Worm (Caenorhabditis elegans): ENCODE measurements around the gene K02D10.1.
A peak's percentile ranks its signal among the peaks of the same experiment; 100 is the strongest.

K02D10.1 gene

DNA sequence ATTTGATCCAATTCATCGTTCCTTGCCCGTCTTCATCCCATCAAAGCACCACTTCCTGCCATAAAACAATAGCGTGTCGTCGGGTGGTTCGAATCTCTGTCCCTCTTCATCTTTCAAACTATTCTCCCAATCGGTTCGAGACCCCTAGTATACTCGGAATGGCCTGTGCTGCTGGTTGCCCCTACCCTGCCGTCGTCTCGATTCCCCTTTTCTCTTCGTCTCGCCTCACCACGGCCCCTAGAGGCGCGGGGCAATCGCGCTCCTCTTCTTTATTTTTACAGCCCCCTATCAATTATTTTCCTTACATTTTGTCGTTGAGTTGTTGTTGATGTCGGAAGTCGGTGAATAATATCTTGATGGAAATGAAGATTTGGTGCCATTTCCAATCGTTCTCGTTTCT is 19.4 kb downstream of the K02D10.1 start:
- TF ChIP-seq hlh-30 (tag; optimal IDR thresholded peaks at IDR 0.05; ENCODE audit: insufficient read depth) (no peak), lsy-2 (tag; optimal IDR thresholded peaks at IDR 0.05) (peak in 1 of 2 experiments; percentile 8), aha-1 (tag) (peak; percentile 84), egl-27 (tag; optimal IDR thresholded peaks at IDR 0.05) (no peak), lin-1 (GFP tag; IDR thresholded peaks at IDR 0.05) (no peak), daf-12 (tag; optimal IDR thresholded peaks at IDR 0.05) (no peak), pha-4 (GFP tag; IDR thresholded peaks at IDR 0.05) (no peak), pha-4 (tag; optimal IDR thresholded peaks at IDR 0.05) (no peak), set-16 (GFP tag; IDR thresholded peaks at IDR 0.05) (peak; percentile 36; the same call in 1 of the 2 replicates)

DNA sequence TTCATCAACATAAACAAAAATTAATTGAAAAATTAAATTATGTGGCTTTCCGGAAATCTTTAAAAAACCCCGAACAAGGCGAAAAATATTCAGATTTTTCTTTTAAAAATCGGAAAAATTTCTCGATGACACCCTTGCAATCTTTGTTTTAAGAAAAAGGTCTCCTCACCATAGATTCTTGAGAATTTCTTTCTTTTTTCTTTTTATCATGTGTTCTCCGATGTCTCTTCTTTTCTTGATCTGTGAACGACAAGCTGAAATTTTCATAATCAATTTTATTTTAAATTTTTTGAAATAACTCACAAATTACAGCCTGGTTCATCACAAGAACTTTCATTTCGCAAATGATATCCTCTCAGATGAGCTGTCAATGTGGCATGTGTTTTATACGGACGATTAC is 21.9 kb downstream of the K02D10.1 start, which contains the start of the genes zfp-1 and F54F2.14:
Gene zfp-1, plus strand, starts transcription at position 301 of the 400 bp plus-strand sequence.
Gene F54F2.14, plus strand, starts transcription at position 312 of the 400 bp plus-strand sequence.
- no peak for TF ChIP-seq zfp-2 (tag; optimal IDR thresholded peaks at IDR 0.05)
- no peak for TF ChIP-seq nhr-42 (GFP tag; IDR thresholded peaks at IDR 0.05)
- no peak for TF ChIP-seq dmd-8 (GFP tag; IDR thresholded peaks at IDR 0.05)
- TF ChIP-seq hif-1 (tag; optimal IDR thresholded peaks at IDR 0.05) = no peak
- TF ChIP-seq pqm-1 (tag; optimal IDR thresholded peaks at IDR 0.05) = no peak
- TF ChIP-seq ceh-28 (tag; optimal IDR thresholded peaks at IDR 0.05) = no peak
- TF ChIP-seq nhr-25 (tag; optimal IDR thresholded peaks at IDR 0.05; ENCODE audit: borderline replicate concordance, insufficient read depth) = no peak

DNA sequence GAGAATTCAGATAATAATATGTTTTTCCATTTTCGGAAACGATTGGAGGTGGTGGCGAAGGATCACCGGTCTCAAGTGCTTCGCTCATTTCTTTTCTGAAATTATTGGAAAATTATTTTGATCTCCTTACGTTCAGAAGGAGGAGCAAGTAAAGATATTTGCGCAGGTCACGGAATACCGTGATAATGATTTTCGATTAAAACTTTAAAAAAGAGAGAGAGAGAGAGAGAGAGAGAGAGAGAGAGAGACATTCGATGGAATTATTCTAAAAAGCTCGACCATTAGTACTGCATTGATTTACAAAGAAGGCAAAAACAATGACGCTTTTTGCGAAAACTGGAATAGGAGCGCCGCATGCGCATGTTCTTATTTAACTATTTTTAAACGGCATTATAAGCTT is 22.9 kb downstream of the K02D10.1 start, which contains the start of gene ztf-1:
Gene ztf-1, minus strand, starts transcription at position 101 of the 400 bp plus-strand sequence.
- TF ChIP-seq unc-62 (GFP tag; optimal IDR thresholded peaks at IDR 0.05 in 1 of 2) (peak in 1 of 2 experiments; percentile 69), unc-62 (tag; optimal IDR thresholded peaks at IDR 0.05) (no peak), lin-1 (GFP tag; IDR thresholded peaks at IDR 0.05) (no peak)

DNA sequence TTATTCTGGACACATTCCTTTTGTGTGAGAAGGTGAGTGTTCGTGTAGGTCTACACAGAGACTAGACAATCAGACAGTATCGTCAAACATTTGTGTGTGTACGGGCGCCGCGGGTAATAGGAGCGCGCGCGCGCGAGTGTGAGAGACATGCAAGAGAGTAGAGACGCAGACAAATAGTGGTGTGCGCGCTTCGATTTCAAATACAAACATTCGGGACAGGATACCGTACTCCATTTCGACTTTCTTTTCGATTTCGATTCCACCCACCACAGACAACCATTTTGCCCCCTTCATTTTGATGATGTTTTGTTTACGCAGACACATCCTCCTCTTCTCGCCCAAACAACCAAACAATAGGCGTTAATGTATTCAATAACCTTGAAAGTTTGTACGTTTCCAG is 25.5 kb downstream of the K02D10.1 start:
- TF ChIP-seq D1046.2 (GFP tag; IDR thresholded peaks at IDR 0.05) (0 out of 2 replicates have a peak, but pooled peaks have one; percentile 70), nhr-6 (tag; optimal IDR thresholded peaks at IDR 0.05) (peak; percentile 40), unc-130 (GFP tag; optimal IDR thresholded peaks at IDR 0.05) (no peak), Y75B8A.6 (GFP tag; IDR thresholded peaks at IDR 0.05) (0 out of 2 replicates have a peak, but pooled peaks have one; percentile 21), daf-12 (tag; optimal IDR thresholded peaks at IDR 0.05) (no peak), R02D3.7 (tag; optimal IDR thresholded peaks at IDR 0.05) (no peak), nhr-25 (tag; optimal IDR thresholded peaks at IDR 0.05; ENCODE audit: borderline replicate concordance, insufficient read depth) (peak; percentile 89), hlh-30 (tag; optimal IDR thresholded peaks at IDR 0.05; ENCODE audit: insufficient read depth) (peak; percentile 79), madf-9 (GFP tag; conservative IDR thresholded peaks at IDR 0.05) (peak; percentile 52; the same call in 1 of the 2 replicates), mxl-3 (GFP tag; optimal IDR thresholded peaks at IDR 0.05) (peak; percentile 88), zfp-3 (GFP tag; conservative IDR thresholded peaks at IDR 0.05) (0 out of 2 replicates have a peak, but pooled peaks have one; percentile 57), saeg-2 (GFP tag; IDR thresholded peaks at IDR 0.05) (no peak), dmd-6 (GFP tag; IDR thresholded peaks at IDR 0.05) (peak; percentile 83), lsy-2 (tag; optimal IDR thresholded peaks at IDR 0.05) (peak in 1 of 2 experiments; percentile 66), nhr-77 (tag; optimal IDR thresholded peaks at IDR 0.05) (peak; percentile 12), egl-43 (GFP tag; IDR thresholded peaks at IDR 0.05) (peak; percentile 80), dpl-1 (GFP tag; optimal IDR thresholded peaks at IDR 0.05) (peak; percentile 47), lin-13 (GFP tag; optimal IDR thresholded peaks at IDR 0.05) (peak; percentile 25), duxl-1 (tag; optimal IDR thresholded peaks at IDR 0.05; ENCODE audit: poor library complexity) (peak; percentile 30), aha-1 (tag) (peak; percentile 93), nhr-28 (tag; optimal IDR thresholded peaks at IDR 0.05) (peak; percentile 99), hmg-1.1 (GFP tag; IDR thresholded peaks at IDR 0.05) (peak; percentile 64), cey-2 (tag; optimal IDR thresholded peaks at IDR 0.05; ENCODE audit: borderline replicate concordance, insufficient read depth) (peak; percentile 28), ctbp-1 (GFP tag; IDR thresholded peaks at IDR 0.05) (peak; percentile 71; the same call in 1 of the 2 replicates), hlh-11 (tag; optimal IDR thresholded peaks at IDR 0.05) (peak; percentile 95), nhr-237 (tag; optimal IDR thresholded peaks at IDR 0.05) (no peak), arid-1 (GFP tag; conservative IDR thresholded peaks at IDR 0.05) (peak; percentile 69), lin-38 (GFP tag; IDR thresholded peaks at IDR 0.05) (peak; percentile 64), ceh-62 (tag; optimal IDR thresholded peaks at IDR 0.05) (no peak), fkh-10 (GFP tag; optimal IDR thresholded peaks at IDR 0.05) (no peak), T26A8.4 (GFP tag; IDR thresholded peaks at IDR 0.05) (peak; percentile 85)
